4 worm cellular contexts compared by ENCODE assay signal in genomic region chrX:6740983-6741365, ce11.
TF ChIP-seq lines count a peak whose summit lies in the region.

No protein-coding gene starts in this region.

TF ChIP-seq in whole organism, L1 larva, 84 proteins besides CTCF, POLR2A, EP300 and RAD21 (continued from another document and continues in another):
- no peak for TF ChIP-seq fkh-4 (tag; optimal IDR thresholded peaks at IDR 0.05; lab: Kevin White, UChicago; ENCODE audit: borderline replicate concordance)
- TF ChIP-seq nhr-77 (tag; optimal IDR thresholded peaks at IDR 0.05; lab: Kevin White, UChicago) = no peak
- TF ChIP-seq lin-35 (GFP tag; optimal IDR thresholded peaks at IDR 0.05; lab: Kevin White, UChicago) = peak in 1 of 2 experiments; percentile 73
- peak; percentile 43 for TF ChIP-seq blmp-1 (tag; optimal IDR thresholded peaks at IDR 0.05; lab: Kevin White, UChicago)
- TF ChIP-seq ces-1 (GFP tag; optimal IDR thresholded peaks at IDR 0.05; lab: Kevin White, UChicago) = no peak
- peak; percentile 28 for TF ChIP-seq irx-1 (tag; optimal IDR thresholded peaks at IDR 0.05; lab: Kevin White, UChicago)
- TF ChIP-seq unc-130 (tag; optimal IDR thresholded peaks at IDR 0.05; lab: Kevin White, UChicago) = peak; percentile 92
- TF ChIP-seq Y116A8C.19 (tag; optimal IDR thresholded peaks at IDR 0.05; lab: Kevin White, UChicago; ENCODE audit: borderline replicate concordance) = no peak
- TF ChIP-seq C04F5.9 (tag; optimal IDR thresholded peaks at IDR 0.05; lab: Kevin White, UChicago) = peak; percentile 4
- no peak for TF ChIP-seq zag-1 (tag; optimal IDR thresholded peaks at IDR 0.05; lab: Kevin White, UChicago)
- TF ChIP-seq lsy-2 (tag; optimal IDR thresholded peaks at IDR 0.05; lab: Kevin White, UChicago) = peak; percentile 40 to 49
- no peak for TF ChIP-seq nhr-237 (tag; optimal IDR thresholded peaks at IDR 0.05; lab: Kevin White, UChicago)
- peak; percentile 65 for TF ChIP-seq mab-9 (GFP tag; IDR thresholded peaks at IDR 0.05; lab: Robert Waterston, UW)
- no peak for TF ChIP-seq pqm-1 (tag; optimal IDR thresholded peaks at IDR 0.05; lab: Kevin White, UChicago)
- TF ChIP-seq nhr-12 (tag; optimal IDR thresholded peaks at IDR 0.05; lab: Kevin White, UChicago) = no peak
- TF ChIP-seq dpl-1 (GFP tag; optimal IDR thresholded peaks at IDR 0.05; lab: Kevin White, UChicago) = peak in 2 of 3 experiments; percentile 21 to 37
- TF ChIP-seq ztf-11 (tag; optimal IDR thresholded peaks at IDR 0.05; lab: Kevin White, UChicago) = no peak
- peak; percentile 22; the same call in 1 of the 2 replicates for TF ChIP-seq ceh-88 (GFP tag; IDR thresholded peaks at IDR 0.05; lab: Robert Waterston, UW)
- TF ChIP-seq fos-1 (tag; optimal IDR thresholded peaks at IDR 0.05; lab: Kevin White, UChicago) = no peak
- TF ChIP-seq fkh-10 (GFP tag; optimal IDR thresholded peaks at IDR 0.05; lab: Kevin White, UChicago) = no peak
- TF ChIP-seq elt-3 (tag; optimal IDR thresholded peaks at IDR 0.05; lab: Kevin White, UChicago) = peak in 2 of 6 experiments; percentile 4 to 64
- TF ChIP-seq efl-1 (optimal IDR thresholded peaks at IDR 0.05; lab: Kevin White, UChicago) = peak; percentile 12 to 34
- TF ChIP-seq efl-1 (GFP tag; optimal IDR thresholded peaks at IDR 0.05 in 1 of 2; lab: Kevin White, UChicago) = peak in 1 of 2 experiments; percentile 20
- no peak for TF ChIP-seq dsc-1 (tag; optimal IDR thresholded peaks at IDR 0.05; lab: Kevin White, UChicago)
- TF ChIP-seq snu-23 (GFP tag; optimal IDR thresholded peaks at IDR 0.05; lab: Kevin White, UChicago) = peak; percentile 85
- peak; percentile 47 for TF ChIP-seq swsn-7 (tag; optimal IDR thresholded peaks at IDR 0.05; lab: Kevin White, UChicago)
- no peak for TF ChIP-seq skn-1 (tag; optimal IDR thresholded peaks at IDR 0.05; lab: Kevin White, UChicago)
- TF ChIP-seq zip-4 (GFP tag; optimal IDR thresholded peaks at IDR 0.05; lab: Kevin White, UChicago) = no peak
- TF ChIP-seq mef-2 (tag; optimal IDR thresholded peaks at IDR 0.05; lab: Kevin White, UChicago) = peak; percentile 40
- TF ChIP-seq unc-86 (tag; optimal IDR thresholded peaks at IDR 0.05; lab: Kevin White, UChicago) = no peak
- TF ChIP-seq nhr-71 (tag; optimal IDR thresholded peaks at IDR 0.05; lab: Kevin White, UChicago) = peak; percentile 95
- TF ChIP-seq hlh-4 (tag; optimal IDR thresholded peaks at IDR 0.05; lab: Kevin White, UChicago) = no peak
- peak; percentile 46 for TF ChIP-seq mep-1 (tag; optimal IDR thresholded peaks at IDR 0.05; lab: Kevin White, UChicago)

TF ChIP-seq in whole organism, L2 larva, 48 proteins besides CTCF, POLR2A, EP300 and RAD21 (continued from another document):
- TF ChIP-seq fos-1 (tag; optimal IDR thresholded peaks at IDR 0.05; lab: Kevin White, UChicago) (no peak), unc-62 (GFP tag; optimal IDR thresholded peaks at IDR 0.05; lab: Kevin White, UChicago) (no peak)

TF ChIP-seq in whole organism, L3 larva, 47 proteins besides CTCF, POLR2A, EP300 and RAD21 (continued from another document):
- TF ChIP-seq nhr-11 (tag; optimal IDR thresholded peaks at IDR 0.05; lab: Kevin White, UChicago) = peak; percentile 76
- TF ChIP-seq nhr-43 (tag; optimal IDR thresholded peaks at IDR 0.05; lab: Kevin White, UChicago; ENCODE audit: poor library complexity, severe bottlenecking) = peak; percentile 61
- no peak for TF ChIP-seq eor-1 (tag; optimal IDR thresholded peaks at IDR 0.05; lab: Kevin White, UChicago)
- TF ChIP-seq ceh-9 (tag; optimal IDR thresholded peaks at IDR 0.05; lab: Kevin White, UChicago) = no peak
- no peak for TF ChIP-seq zag-1 (tag; optimal IDR thresholded peaks at IDR 0.05; lab: Kevin White, UChicago)
- TF ChIP-seq mdl-1 (tag; optimal IDR thresholded peaks at IDR 0.05; lab: Kevin White, UChicago) = no peak
- peak; percentile 22 for TF ChIP-seq egl-5 (tag; optimal IDR thresholded peaks at IDR 0.05; lab: Kevin White, UChicago)
- TF ChIP-seq nhr-237 (tag; optimal IDR thresholded peaks at IDR 0.05; lab: Kevin White, UChicago) = no peak
TF ChIP-seq in whole organism, L3 larva: peak in this region for 6.

TF ChIP-seq in whole organism, L4 larva, 104 proteins besides CTCF, POLR2A, EP300 and RAD21 (continued from another document):
- peak in 1 of 2 experiments; percentile 42 for TF ChIP-seq mdl-1 (tag; optimal IDR thresholded peaks at IDR 0.05; lab: Kevin White, UChicago)
